Worm (Caenorhabditis elegans) whole organism, early embryonic: ENCODE data around the gene T22B7.3.

Experiments used
- B0310.2 ChIP-seq: sonication (generic microtip); optimal IDR thresholded peaks from 2 replicates; lab custom pipeline; 2016; ENCODE audit warnings: mild to moderate bottlenecking, missing genetic modification characterization, missing compliant biosample characterization
- F13C5.2 ChIP-seq: sonication (generic microtip); optimal IDR thresholded peaks from 2 replicates; lab custom pipeline; 2017; ENCODE audit warnings: mild to moderate bottlenecking, missing genetic modification characterization, inconsistent platforms, missing compliant biosample characterization
- aly-1 ChIP-seq: sonication (generic microtip); optimal IDR thresholded peaks from 2 replicates; lab custom pipeline; 2016; ENCODE audit warnings: missing genetic modification characterization, missing compliant biosample characterization
- ama-1 ChIP-seq: fragments of 150-350 bp; optimal IDR thresholded peaks from 2 replicates; lab custom pipeline; 2014
- ceh-13 ChIP-seq: fragments of 200-800 bp; sonication (Bioruptor generic); optimal IDR thresholded peaks from 2 replicates; lab custom pipeline; 2018; ENCODE audit warnings: mild to moderate bottlenecking, missing genetic modification characterization, missing compliant biosample characterization
- ceh-36 ChIP-seq: sonication (generic microtip); optimal IDR thresholded peaks from 2 replicates; lab custom pipeline; 2016; ENCODE audit warnings: missing genetic modification characterization, inconsistent platforms, missing compliant biosample characterization
- ets-7 ChIP-seq: sonication (generic microtip); optimal IDR thresholded peaks from 2 replicates; lab custom pipeline; 2016; ENCODE audit warnings: missing genotype, missing genetic modification characterization, missing compliant biosample characterization
- flt-1 ChIP-seq: fragments of 200-800 bp; sonication (Bioruptor generic); IDR thresholded peaks from 2 replicates; pipeline ENCODE4 v1.3.6; 2022; ENCODE audit warnings: missing genetic modification characterization, missing compliant biosample characterization
- hmbx-1 ChIP-seq: sonication (generic microtip); optimal IDR thresholded peaks from 2 replicates; lab custom pipeline; 2016; ENCODE audit warnings: mild to moderate bottlenecking, missing genetic modification characterization, missing compliant biosample characterization
- hmg-4 ChIP-seq: fragments of 200-800 bp; sonication (Bioruptor generic); optimal IDR thresholded peaks from 2 replicates; lab custom pipeline; 2018; ENCODE audit warnings: mild to moderate bottlenecking, missing genetic modification characterization, missing compliant biosample characterization
- hnd-1 ChIP-seq: sonication (generic microtip); optimal IDR thresholded peaks from 2 replicates; lab custom pipeline; 2016; ENCODE audit warnings: missing genetic modification characterization, missing compliant biosample characterization
- pes-1 ChIP-seq: fragments of 200-800 bp; sonication (Bioruptor generic); IDR thresholded peaks from 2 replicates; pipeline ENCODE4 v1.3.6; 2022; ENCODE audit warnings: missing genetic modification reagents, missing genetic modification characterization, missing compliant biosample characterization
- scrt-1 ChIP-seq: fragments of 200-800 bp; sonication (Bioruptor generic); IDR thresholded peaks from 2 replicates; pipeline ENCODE4 v1.3.6; 2022; ENCODE audit warnings: missing genetic modification characterization, missing compliant biosample characterization
- sea-1 ChIP-seq: fragments of 200-800 bp; sonication (Bioruptor generic); conservative IDR thresholded peaks from 2 replicates; pipeline ENCODE4 v1.3.6; 2022; ENCODE audit warnings: missing genetic modification characterization, missing compliant biosample characterization
- tbx-11 ChIP-seq: fragments of 200-800 bp; sonication (Bioruptor generic); IDR thresholded peaks from 2 replicates; pipeline ENCODE4 v1.3.6; 2022; ENCODE audit warnings: missing genetic modification characterization, missing compliant biosample characterization
- tbx-37 ChIP-seq: fragments of 200-800 bp; sonication (Bioruptor generic); conservative IDR thresholded peaks from 2 replicates; pipeline ENCODE4 v1.3.6; 2022; ENCODE audit warnings: missing genetic modification reagents, missing genetic modification characterization, missing compliant biosample characterization
- tra-4 ChIP-seq: sonication (generic microtip); optimal IDR thresholded peaks from 2 replicates; lab custom pipeline; 2017; ENCODE audit warnings: missing genetic modification characterization, missing compliant biosample characterization

T22B7.3 gene

DNA sequence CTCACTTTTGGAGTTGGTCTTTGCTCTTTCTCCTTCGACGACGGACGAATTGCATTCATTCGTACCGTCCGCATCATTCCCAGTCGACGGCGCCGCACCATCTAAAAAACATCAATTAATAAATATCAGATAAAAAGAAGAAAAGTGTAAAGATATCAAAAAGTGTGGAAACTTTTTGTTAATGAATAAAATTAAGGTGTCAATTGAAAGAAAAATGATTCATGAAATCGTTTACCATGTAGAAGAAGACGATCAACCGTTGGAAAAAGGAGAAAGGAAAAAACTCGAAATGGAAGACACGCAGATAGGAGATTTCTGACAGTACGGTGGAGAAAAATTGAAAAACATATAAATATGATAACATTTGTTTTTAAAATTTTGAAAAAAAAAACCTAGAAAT, 33.0 kb downstream of the T22B7.3 start, which contains the start of gene set-19:
Gene set-19, minus strand, starts transcription at position 101 of the 400 bp plus-strand sequence.
- TF ChIP-seq hmbx-1 (tag; lab: Kevin White, UChicago): no peak
- TF ChIP-seq ets-7 (tag; lab: Kevin White, UChicago): no peak
- TF ChIP-seq scrt-1: no peak
- no peak for TF ChIP-seq flt-1 (GFP tag; lab: Robert Waterston, UW)
- no peak for TF ChIP-seq tbx-11 (GFP tag; lab: Robert Waterston, UW)
- no peak for TF ChIP-seq hmg-4
- TF ChIP-seq ceh-13 (GFP tag; lab: Kevin White, UChicago): no peak
- no peak for TF ChIP-seq pes-1 (GFP tag; lab: Robert Waterston, UW)
- no peak for TF ChIP-seq aly-1 (tag; lab: Kevin White, UChicago)
- no peak for TF ChIP-seq tra-4
- TF ChIP-seq tbx-37 (GFP tag; lab: Robert Waterston, UW): no peak
- TF ChIP-seq ceh-36 (tag; lab: Kevin White, UChicago): no peak
- no peak for TF ChIP-seq B0310.2 (tag; lab: Kevin White, UChicago)
- TF ChIP-seq hnd-1 (tag; lab: Kevin White, UChicago): no peak

ce11 chrX:5686065-5686464, 38.9 kb downstream of the T22B7.3 start, which contains the start of gene set-20:
Gene set-20 (minus strand): TSS chrX:5686158.
- no peak for TF ChIP-seq hmbx-1 (tag; lab: Kevin White, UChicago)
- no peak for TF ChIP-seq ceh-36 (tag; lab: Kevin White, UChicago)
- no peak for TF ChIP-seq ceh-13 (GFP tag; lab: Kevin White, UChicago)
- no peak for TF ChIP-seq flt-1 (GFP tag; lab: Robert Waterston, UW)
- no peak for TF ChIP-seq hnd-1 (tag; lab: Kevin White, UChicago)
- no peak for TF ChIP-seq scrt-1
- TF ChIP-seq tbx-37 (GFP tag; lab: Robert Waterston, UW): no peak
- TF ChIP-seq F13C5.2 (tag; lab: Kevin White, UChicago): peak; percentile 91
- peak; percentile 7 for TF ChIP-seq aly-1 (tag; lab: Kevin White, UChicago)
- peak; percentile 63; the same call in 1 of the 2 replicates for TF ChIP-seq sea-1 (GFP tag; lab: Robert Waterston, UW)
- no peak for TF ChIP-seq tra-4
- TF ChIP-seq pes-1 (GFP tag; lab: Robert Waterston, UW): no peak
- TF ChIP-seq hmg-4: peak; percentile 93
- TF ChIP-seq B0310.2 (tag; lab: Kevin White, UChicago): no peak
- TF ChIP-seq tbx-11 (GFP tag; lab: Robert Waterston, UW): no peak
- no peak for TF ChIP-seq ama-1

ce11 chrX:5689077-5689476, 41.9 kb downstream of the T22B7.3 start:
- TF ChIP-seq hnd-1 (tag; lab: Kevin White, UChicago): no peak

DNA sequence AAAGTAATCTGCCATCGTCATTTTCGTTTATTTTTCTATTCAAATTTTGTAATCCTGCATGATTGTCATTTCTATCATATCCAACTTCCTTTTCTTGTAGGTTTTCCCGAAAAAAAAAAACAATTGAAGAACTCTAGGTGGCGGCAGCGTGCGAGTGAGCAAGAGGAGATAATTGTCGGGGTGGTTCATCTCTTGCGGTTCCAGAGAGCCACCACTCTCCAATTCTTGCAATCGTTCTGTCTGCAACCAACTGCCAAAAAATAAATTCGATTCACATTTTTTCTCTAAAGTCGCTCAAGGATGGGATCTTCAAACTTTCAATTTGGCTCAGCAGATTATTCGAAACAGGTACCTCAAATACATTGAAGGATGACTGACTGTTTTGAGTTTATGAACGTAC, 44.9 kb downstream of the T22B7.3 start, which contains the start of gene W01C8.1:
Gene W01C8.1, plus strand, starts transcription at position 301 of the 400 bp plus-strand sequence.
- TF ChIP-seq ceh-13 (GFP tag; lab: Kevin White, UChicago): no peak

ce11 chrX:5695416-5695815, 48.2 kb downstream of the T22B7.3 start:
- no peak for TF ChIP-seq aly-1 (tag; lab: Kevin White, UChicago)
- TF ChIP-seq ceh-13 (GFP tag; lab: Kevin White, UChicago): no peak
- no peak for TF ChIP-seq ets-7 (tag; lab: Kevin White, UChicago)
- TF ChIP-seq B0310.2 (tag; lab: Kevin White, UChicago): no peak
- TF ChIP-seq ceh-36 (tag; lab: Kevin White, UChicago): no peak
- TF ChIP-seq pes-1 (GFP tag; lab: Robert Waterston, UW): no peak
- no peak for TF ChIP-seq hnd-1 (tag; lab: Kevin White, UChicago)
- no peak for TF ChIP-seq flt-1 (GFP tag; lab: Robert Waterston, UW)
- TF ChIP-seq tra-4: no peak
- no peak for TF ChIP-seq hmg-4
- TF ChIP-seq tbx-37 (GFP tag; lab: Robert Waterston, UW): no peak
- no peak for TF ChIP-seq ama-1
- no peak for TF ChIP-seq hmbx-1 (tag; lab: Kevin White, UChicago)
- no peak for TF ChIP-seq F13C5.2 (tag; lab: Kevin White, UChicago)
- no peak for TF ChIP-seq sea-1 (GFP tag; lab: Robert Waterston, UW)
- TF ChIP-seq tbx-11 (GFP tag; lab: Robert Waterston, UW): no peak

- TF ChIP-seq ceh-13 (GFP tag; lab: Kevin White, UChicago) (no peak), scrt-1 (no peak), hmg-4 (peak; percentile 59), hnd-1 (tag; lab: Kevin White, UChicago) (no peak)
These were observed 49.0 kb downstream of the T22B7.3 start for ce11 chrX:5696197-5696596.

- TF ChIP-seq F13C5.2 (tag; lab: Kevin White, UChicago) (no peak), hmg-4 (no peak), B0310.2 (tag; lab: Kevin White, UChicago) (no peak), hmbx-1 (tag; lab: Kevin White, UChicago) (no peak), ama-1 (no peak), scrt-1 (no peak), ets-7 (tag; lab: Kevin White, UChicago) (no peak), tra-4 (no peak), hnd-1 (tag; lab: Kevin White, UChicago) (no peak), flt-1 (GFP tag; lab: Robert Waterston, UW) (no peak), sea-1 (GFP tag; lab: Robert Waterston, UW) (no peak), aly-1 (tag; lab: Kevin White, UChicago) (no peak)
These were observed 50.0 kb downstream of the T22B7.3 start, which contains the start of gene W01C8.5 for ce11 chrX:5697208-5697607. Gene W01C8.5 (minus strand): TSS chrX:5697308.

- TF ChIP-seq sea-1 (GFP tag; lab: Robert Waterston, UW) (0 out of 2 replicates have a peak, but pooled peaks have one; percentile 26), hmg-4 (no peak), flt-1 (GFP tag; lab: Robert Waterston, UW) (0 out of 2 replicates have a peak, but pooled peaks have one; percentile 13)
These were observed 51.2 kb downstream of the T22B7.3 start for ce11 chrX:5698419-5698818.
